Worm (Caenorhabditis elegans): ENCODE results near the gene famk-1.

DNA sequence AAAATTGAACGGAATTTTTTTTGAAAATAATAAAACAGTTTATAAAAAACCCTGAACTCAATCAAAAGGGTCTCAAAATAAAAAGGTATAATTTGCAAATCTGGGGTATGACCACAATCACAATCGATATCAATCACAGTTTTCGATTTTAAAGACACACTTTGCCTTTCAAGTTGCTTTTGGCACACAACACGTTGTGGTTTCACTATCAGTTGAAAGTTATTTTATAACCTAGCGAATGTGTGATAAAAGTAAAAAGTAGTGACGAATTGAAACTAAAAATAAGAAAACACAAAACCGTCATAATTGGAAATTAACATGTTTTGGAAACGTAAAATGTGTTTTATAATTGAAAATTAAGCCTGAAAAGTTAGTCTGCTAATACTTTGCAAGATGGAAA is 45.4 kb downstream of the famk-1 start:
- peak; percentile 51 for TF ChIP-seq hlh-11 (tag; optimal IDR thresholded peaks at IDR 0.05)
- peak; percentile 62 for TF ChIP-seq nhr-77 (tag; optimal IDR thresholded peaks at IDR 0.05)
- TF ChIP-seq Y75B8A.6 (GFP tag; IDR thresholded peaks at IDR 0.05) = no peak
